Fruit fly (Drosophila melanogaster): ENCODE results near the gene mRpL2.

dm6 chr3L:11147675-11148074, 27.0 kb downstream of the mRpL2 start:
- TF ChIP-seq Sox15 (GFP tag; optimal IDR thresholded peaks at IDR 0.05) (no peak), Gug (GFP tag; IDR thresholded peaks at IDR 0.05) (no peak), lz (GFP tag; optimal IDR thresholded peaks at IDR 0.05) (no peak), Ets96B (tag; optimal IDR thresholded peaks at IDR 0.05) (no peak), Smox (GFP tag; optimal IDR thresholded peaks at IDR 0.05) (no peak), dac (GFP tag; optimal IDR thresholded peaks at IDR 0.05) (no peak), CG3919 (GFP tag; optimal IDR thresholded peaks at IDR 0.05) (no peak), cyc (GFP tag; optimal IDR thresholded peaks at IDR 0.05) (no peak), CG3032 (tag; optimal IDR thresholded peaks at IDR 0.05) (no peak), Eip75B (GFP tag; optimal IDR thresholded peaks at IDR 0.05) (no peak), CG10669 (GFP tag; optimal IDR thresholded peaks at IDR 0.05) (no peak), topi (GFP tag; optimal IDR thresholded peaks at IDR 0.05) (no peak)

Measured in whole organism, prepupa.